Worm (Caenorhabditis elegans) whole organism, early embryonic: ENCODE data around the gene icl-1.

Experiments used
- B0310.2 ChIP-seq: sonication (generic microtip); optimal IDR thresholded peaks from 2 replicates; lab custom pipeline; 2016; ENCODE audit warnings: mild to moderate bottlenecking, missing genetic modification characterization, missing compliant biosample characterization
- F13C5.2 ChIP-seq: sonication (generic microtip); optimal IDR thresholded peaks from 2 replicates; lab custom pipeline; 2017; ENCODE audit warnings: mild to moderate bottlenecking, missing genetic modification characterization, inconsistent platforms, missing compliant biosample characterization
- aly-1 ChIP-seq: sonication (generic microtip); optimal IDR thresholded peaks from 2 replicates; lab custom pipeline; 2016; ENCODE audit warnings: missing genetic modification characterization, missing compliant biosample characterization
- ama-1 ChIP-seq: fragments of 150-350 bp; optimal IDR thresholded peaks from 2 replicates; lab custom pipeline; 2014
- ceh-13 ChIP-seq: fragments of 200-800 bp; sonication (Bioruptor generic); optimal IDR thresholded peaks from 2 replicates; lab custom pipeline; 2018; ENCODE audit warnings: mild to moderate bottlenecking, missing genetic modification characterization, missing compliant biosample characterization
- ceh-36 ChIP-seq: sonication (generic microtip); optimal IDR thresholded peaks from 2 replicates; lab custom pipeline; 2016; ENCODE audit warnings: missing genetic modification characterization, inconsistent platforms, missing compliant biosample characterization
- ets-7 ChIP-seq: sonication (generic microtip); optimal IDR thresholded peaks from 2 replicates; lab custom pipeline; 2016; ENCODE audit warnings: missing genotype, missing genetic modification characterization, missing compliant biosample characterization
- flt-1 ChIP-seq: fragments of 200-800 bp; sonication (Bioruptor generic); IDR thresholded peaks from 2 replicates; pipeline ENCODE4 v1.3.6; 2022; ENCODE audit warnings: missing genetic modification characterization, missing compliant biosample characterization
- hmbx-1 ChIP-seq: sonication (generic microtip); optimal IDR thresholded peaks from 2 replicates; lab custom pipeline; 2016; ENCODE audit warnings: mild to moderate bottlenecking, missing genetic modification characterization, missing compliant biosample characterization
- hmg-4 ChIP-seq: fragments of 200-800 bp; sonication (Bioruptor generic); optimal IDR thresholded peaks from 2 replicates; lab custom pipeline; 2018; ENCODE audit warnings: mild to moderate bottlenecking, missing genetic modification characterization, missing compliant biosample characterization
- hnd-1 ChIP-seq: sonication (generic microtip); optimal IDR thresholded peaks from 2 replicates; lab custom pipeline; 2016; ENCODE audit warnings: missing genetic modification characterization, missing compliant biosample characterization
- pes-1 ChIP-seq: fragments of 200-800 bp; sonication (Bioruptor generic); IDR thresholded peaks from 2 replicates; pipeline ENCODE4 v1.3.6; 2022; ENCODE audit warnings: missing genetic modification reagents, missing genetic modification characterization, missing compliant biosample characterization
- scrt-1 ChIP-seq: fragments of 200-800 bp; sonication (Bioruptor generic); IDR thresholded peaks from 2 replicates; pipeline ENCODE4 v1.3.6; 2022; ENCODE audit warnings: missing genetic modification characterization, missing compliant biosample characterization
- sea-1 ChIP-seq: fragments of 200-800 bp; sonication (Bioruptor generic); conservative IDR thresholded peaks from 2 replicates; pipeline ENCODE4 v1.3.6; 2022; ENCODE audit warnings: missing genetic modification characterization, missing compliant biosample characterization
- tbx-11 ChIP-seq: fragments of 200-800 bp; sonication (Bioruptor generic); IDR thresholded peaks from 2 replicates; pipeline ENCODE4 v1.3.6; 2022; ENCODE audit warnings: missing genetic modification characterization, missing compliant biosample characterization
- tbx-37 ChIP-seq: fragments of 200-800 bp; sonication (Bioruptor generic); conservative IDR thresholded peaks from 2 replicates; pipeline ENCODE4 v1.3.6; 2022; ENCODE audit warnings: missing genetic modification reagents, missing genetic modification characterization, missing compliant biosample characterization
- tra-4 ChIP-seq: sonication (generic microtip); optimal IDR thresholded peaks from 2 replicates; lab custom pipeline; 2017; ENCODE audit warnings: missing genetic modification characterization, missing compliant biosample characterization

icl-1 gene

ce11 chrV:695914-696313 is 31.9 kb downstream of the icl-1 start, which contains the start of gene srj-52:
Gene srj-52, minus strand, starts transcription at chrV:696014.
- TF ChIP-seq F13C5.2: no peak
- TF ChIP-seq ama-1 (lab: Kevin White, UChicago): no peak
- TF ChIP-seq tbx-11 (GFP tag; lab: Robert Waterston, UW): no peak
- no peak for TF ChIP-seq scrt-1 (GFP tag; lab: Robert Waterston, UW)
- no peak for TF ChIP-seq tra-4 (tag; lab: Kevin White, UChicago)
- no peak for TF ChIP-seq hmg-4
- TF ChIP-seq hnd-1: no peak
- no peak for TF ChIP-seq ceh-36 (tag; lab: Kevin White, UChicago)
- TF ChIP-seq pes-1 (GFP tag; lab: Robert Waterston, UW): no peak
- no peak for TF ChIP-seq sea-1 (GFP tag; lab: Robert Waterston, UW)
- no peak for TF ChIP-seq hmbx-1
- no peak for TF ChIP-seq B0310.2 (tag; lab: Kevin White, UChicago)
- TF ChIP-seq aly-1 (tag; lab: Kevin White, UChicago): no peak
- no peak for TF ChIP-seq tbx-37 (GFP tag; lab: Robert Waterston, UW)
- no peak for TF ChIP-seq flt-1 (GFP tag; lab: Robert Waterston, UW)
- TF ChIP-seq ceh-13 (GFP tag; lab: Kevin White, UChicago): no peak

ce11 chrV:694625-695024 is 33.2 kb downstream of the icl-1 start, which contains the start of gene srj-53:
Gene srj-53, minus strand, starts transcription at chrV:694725.
- TF ChIP-seq hmg-4 (no peak), aly-1 (tag; lab: Kevin White, UChicago) (no peak), pes-1 (GFP tag; lab: Robert Waterston, UW) (no peak), hnd-1 (no peak), flt-1 (GFP tag; lab: Robert Waterston, UW) (no peak), tbx-11 (GFP tag; lab: Robert Waterston, UW) (no peak), tra-4 (tag; lab: Kevin White, UChicago) (no peak), F13C5.2 (no peak), scrt-1 (GFP tag; lab: Robert Waterston, UW) (no peak), ceh-13 (GFP tag; lab: Kevin White, UChicago) (no peak), ceh-36 (tag; lab: Kevin White, UChicago) (no peak)

ce11 chrV:692720-693422 is 34.9 kb downstream of the icl-1 start, which contains the start of gene srx-4:
Gene srx-4, minus strand, starts transcription at chrV:692770.
- TF ChIP-seq tra-4 (tag; lab: Kevin White, UChicago) (no peak), ceh-36 (tag; lab: Kevin White, UChicago) (no peak), sea-1 (GFP tag; lab: Robert Waterston, UW) (no peak), pes-1 (GFP tag; lab: Robert Waterston, UW) (no peak), scrt-1 (GFP tag; lab: Robert Waterston, UW) (no peak), flt-1 (GFP tag; lab: Robert Waterston, UW) (no peak), F13C5.2 (no peak), aly-1 (tag; lab: Kevin White, UChicago) (no peak), hmg-4 (no peak), ama-1 (lab: Kevin White, UChicago) (no peak), ceh-13 (GFP tag; lab: Kevin White, UChicago) (no peak), tbx-37 (GFP tag; lab: Robert Waterston, UW) (no peak), tbx-11 (GFP tag; lab: Robert Waterston, UW) (no peak)

ce11 chrV:689538-689937 is 38.3 kb downstream of the icl-1 start:
- no peak for TF ChIP-seq tra-4 (tag; lab: Kevin White, UChicago)
- TF ChIP-seq F13C5.2: no peak
- TF ChIP-seq hnd-1: no peak
- no peak for TF ChIP-seq B0310.2 (tag; lab: Kevin White, UChicago)
- TF ChIP-seq ceh-13 (GFP tag; lab: Kevin White, UChicago): no peak
- no peak for TF ChIP-seq ama-1 (lab: Kevin White, UChicago)
- TF ChIP-seq hmbx-1: no peak
- TF ChIP-seq ceh-36 (tag; lab: Kevin White, UChicago): no peak
- TF ChIP-seq scrt-1 (GFP tag; lab: Robert Waterston, UW): no peak
- no peak for TF ChIP-seq tbx-37 (GFP tag; lab: Robert Waterston, UW)
- TF ChIP-seq pes-1 (GFP tag; lab: Robert Waterston, UW): no peak

- TF ChIP-seq B0310.2 (tag; lab: Kevin White, UChicago) (no peak), ets-7 (tag; lab: Kevin White, UChicago) (no peak), hnd-1 (no peak), pes-1 (GFP tag; lab: Robert Waterston, UW) (no peak), ama-1 (lab: Kevin White, UChicago) (no peak), scrt-1 (GFP tag; lab: Robert Waterston, UW) (no peak), hmbx-1 (no peak), ceh-36 (tag; lab: Kevin White, UChicago) (no peak)
These were observed 40.4 kb downstream of the icl-1 start, which contains the start of gene H25P19.1 for ce11 chrV:687384-687783. Gene H25P19.1, plus strand, starts transcription at chrV:687684.

- no peak for TF ChIP-seq ama-1 (lab: Kevin White, UChicago)
- no peak for TF ChIP-seq hmbx-1
- no peak for TF ChIP-seq scrt-1 (GFP tag; lab: Robert Waterston, UW)
- TF ChIP-seq ets-7 (tag; lab: Kevin White, UChicago): no peak
- no peak for TF ChIP-seq B0310.2 (tag; lab: Kevin White, UChicago)
- no peak for TF ChIP-seq aly-1 (tag; lab: Kevin White, UChicago)
- no peak for TF ChIP-seq hmg-4
- no peak for TF ChIP-seq flt-1 (GFP tag; lab: Robert Waterston, UW)
- no peak for TF ChIP-seq tbx-37 (GFP tag; lab: Robert Waterston, UW)
- no peak for TF ChIP-seq F13C5.2
- TF ChIP-seq hnd-1: no peak
- TF ChIP-seq ceh-36 (tag; lab: Kevin White, UChicago): no peak
- TF ChIP-seq ceh-13 (GFP tag; lab: Kevin White, UChicago): no peak
- no peak for TF ChIP-seq pes-1 (GFP tag; lab: Robert Waterston, UW)
- TF ChIP-seq tra-4 (tag; lab: Kevin White, UChicago): no peak
- TF ChIP-seq sea-1 (GFP tag; lab: Robert Waterston, UW): no peak
- no peak for TF ChIP-seq tbx-11 (GFP tag; lab: Robert Waterston, UW)
These were observed 43.9 kb downstream of the icl-1 start, which contains the start of gene F31F4.1 for ce11 chrV:683858-684257. Gene F31F4.1, plus strand, starts transcription at chrV:684060.
